Fruit fly (Drosophila melanogaster): ENCODE data around the gene CG42446.
A peak's percentile ranks its signal among the peaks of the same experiment; 100 is the strongest.

CG42446 gene

dm6 chr3R:16355393-16355943 is 4.4 kb downstream of the CG42446 start (continued):
- no peak for TF ChIP-seq Nf-YC (tag; optimal IDR thresholded peaks at IDR 0.05)
- no peak for TF ChIP-seq vfl (GFP tag; optimal IDR thresholded peaks at IDR 0.05)
- peak; percentile 42; the same call in 1 of the 3 replicates for TF ChIP-seq Aef1 (GFP tag; IDR thresholded peaks at IDR 0.05)
- peak; percentile 71 for TF ChIP-seq NfI (GFP tag; optimal IDR thresholded peaks at IDR 0.05)
- no peak for TF ChIP-seq cg (GFP tag; optimal IDR thresholded peaks at IDR 0.05)
- TF ChIP-seq CG12236 (GFP tag; optimal IDR thresholded peaks at IDR 0.05): no peak
- TF ChIP-seq salm (tag; optimal IDR thresholded peaks at IDR 0.05): no peak
- no peak for TF ChIP-seq Doc2 (GFP tag; IDR thresholded peaks at IDR 0.05)
- no peak for TF ChIP-seq Eip74EF (GFP tag; optimal IDR thresholded peaks at IDR 0.05)
- peak; percentile 66 for TF ChIP-seq caup (GFP tag; optimal IDR thresholded peaks at IDR 0.05; ENCODE audit: severe bottlenecking)
- peak; percentile 64 for TF ChIP-seq Antp (GFP tag; optimal IDR thresholded peaks at IDR 0.05)
- TF ChIP-seq CG6272 (GFP tag; IDR thresholded peaks at IDR 0.05): no peak
- TF ChIP-seq Sin3A (optimal IDR thresholded peaks at IDR 0.05): no peak
- TF ChIP-seq HLH3B (GFP tag; IDR thresholded peaks at IDR 0.05): 0 out of 2 replicates have a peak, but pooled peaks have one; percentile 9
- no peak for TF ChIP-seq YL-1 (GFP tag; optimal IDR thresholded peaks at IDR 0.05)
- TF ChIP-seq jing (GFP tag; optimal IDR thresholded peaks at IDR 0.05): no peak
- no peak for TF ChIP-seq nerfin-2 (GFP tag; IDR thresholded peaks at IDR 0.05; ENCODE audit: partially characterized antibody)
- no peak for TF ChIP-seq hth (optimal IDR thresholded peaks at IDR 0.05)
- no peak for TF ChIP-seq Scr (GFP tag; IDR thresholded peaks at IDR 0.05; ENCODE audit: partially characterized antibody)
- TF ChIP-seq gsb (GFP tag; IDR thresholded peaks at IDR 0.05): 0 out of 2 replicates have a peak, but pooled peaks have one; percentile 14
- no peak for TF ChIP-seq CG16815 (GFP tag; optimal IDR thresholded peaks at IDR 0.05)
- TF ChIP-seq CG11247 (GFP tag; IDR thresholded peaks at IDR 0.05): peak; percentile 53; the same call in 1 of the 2 replicates
- no peak for TF ChIP-seq CG4707 (GFP tag; optimal IDR thresholded peaks at IDR 0.05)
- TF ChIP-seq row (GFP tag; IDR thresholded peaks at IDR 0.05): peak; percentile 56
- no peak for TF ChIP-seq HmgD (GFP tag; optimal IDR thresholded peaks at IDR 0.05)
- no peak for TF ChIP-seq CG12104 (GFP tag; optimal IDR thresholded peaks at IDR 0.05)
- TF ChIP-seq CG10462 (GFP tag; optimal IDR thresholded peaks at IDR 0.05): no peak
- peak; percentile 74 for TF ChIP-seq CG13624 (GFP tag; optimal IDR thresholded peaks at IDR 0.05)
- no peak for TF ChIP-seq zf30C (GFP tag; optimal IDR thresholded peaks at IDR 0.05)
- no peak for TF ChIP-seq MESR4 (GFP tag; optimal IDR thresholded peaks at IDR 0.05)
- no peak for TF ChIP-seq Rx (GFP tag; IDR thresholded peaks at IDR 0.05)
- peak; percentile 59 for TF ChIP-seq CG13296 (GFP tag; optimal IDR thresholded peaks at IDR 0.05)
- TF ChIP-seq CG33557 (GFP tag; optimal IDR thresholded peaks at IDR 0.05): no peak
- no peak for TF ChIP-seq vnd (GFP tag; IDR thresholded peaks at IDR 0.05; ENCODE audit: partially characterized antibody)
- no peak for TF ChIP-seq NC2α (GFP tag; optimal IDR thresholded peaks at IDR 0.05)
- no peak for TF ChIP-seq CG8388 (GFP tag; optimal IDR thresholded peaks at IDR 0.05)
- no peak for TF ChIP-seq pita (GFP tag; optimal IDR thresholded peaks at IDR 0.05)
- no peak for TF ChIP-seq slp2 (GFP tag; optimal IDR thresholded peaks at IDR 0.05)
- TF ChIP-seq Elba2 (GFP tag; optimal IDR thresholded peaks at IDR 0.05): no peak
- peak; percentile 43; the same call in 1 of the 2 replicates for TF ChIP-seq CG3847 (GFP tag; IDR thresholded peaks at IDR 0.05)
- peak; percentile 40; the same call in 1 of the 3 replicates for TF ChIP-seq ken (GFP tag; IDR thresholded peaks at IDR 0.05)
- no peak for TF ChIP-seq pfk (GFP tag; optimal IDR thresholded peaks at IDR 0.05)
- TF ChIP-seq Hand (GFP tag; optimal IDR thresholded peaks at IDR 0.05): peak; percentile 47
- TF ChIP-seq Oli (tag; optimal IDR thresholded peaks at IDR 0.05): no peak
- peak; percentile 61 for TF ChIP-seq wdn (GFP tag; IDR thresholded peaks at IDR 0.05)
- TF ChIP-seq HLH4C (GFP tag; IDR thresholded peaks at IDR 0.05; ENCODE audit: partially characterized antibody): no peak
- peak; percentile 18 for TF ChIP-seq CG12155 (GFP tag; optimal IDR thresholded peaks at IDR 0.05)
- no peak for TF ChIP-seq Doc3 (GFP tag; IDR thresholded peaks at IDR 0.05; ENCODE audit: partially characterized antibody)
- no peak for TF ChIP-seq Mes4 (GFP tag; optimal IDR thresholded peaks at IDR 0.05)
- peak; percentile 73 for TF ChIP-seq schlank (tag; optimal IDR thresholded peaks at IDR 0.05)
- no peak for TF ChIP-seq CG2199 (GFP tag; IDR thresholded peaks at IDR 0.05)
